Fruit fly (Drosophila melanogaster) whole organism, prepupa: Measurements from ENCODE around the gene Tsp97E.

Source experiments
- Lpt ChIP-seq: fragments of 200-800 bp; sonication (Bioruptor generic); optimal IDR thresholded peaks from 3 replicates; lab custom pipeline; 2016; ENCODE audit warnings: missing biosample characterization, missing genetic modification characterization
- Met ChIP-seq: fragments of 200-800 bp; sonication (Bioruptor generic); optimal IDR thresholded peaks from 3 replicates; lab custom pipeline; 2016; ENCODE audit warnings: missing biosample characterization, missing genetic modification characterization
- spab ChIP-seq: fragments of 200-800 bp; sonication (Bioruptor generic); optimal IDR thresholded peaks from 2 replicates; lab custom pipeline; 2017; ENCODE audit warnings: missing biosample characterization, mild to moderate bottlenecking, missing genetic modification characterization, missing genetic modification reagents

DNA sequence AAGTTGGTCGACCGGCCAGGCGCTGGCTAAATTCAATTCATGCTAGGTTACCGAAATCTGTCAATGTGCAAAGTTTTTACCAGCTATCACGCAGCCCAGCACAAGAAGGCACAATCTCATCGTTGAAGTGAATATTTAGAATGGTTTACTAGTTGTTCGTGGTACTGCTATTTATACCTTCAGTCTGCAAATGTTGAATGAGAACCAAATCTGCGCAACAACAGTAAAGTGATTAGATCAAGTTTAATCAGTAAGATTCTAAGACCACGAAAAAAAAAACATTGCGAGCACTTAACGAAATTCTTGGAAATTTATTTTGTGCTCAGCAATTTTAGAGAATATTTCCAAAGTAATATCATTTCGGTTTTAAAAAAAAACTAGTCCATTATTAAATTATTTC, 40.7 kb upstream of the Tsp97E start, which contains the start of gene CG6296:
- TF ChIP-seq spab (GFP tag; lab: Kevin White, UChicago) (no peak), Lpt (GFP tag; lab: Kevin White, UChicago) (no peak), Met (GFP tag; lab: Kevin White, UChicago) (no peak)
